Worm (Caenorhabditis elegans) whole organism, L2 larva: ENCODE data around the gene str-229.

Source experiments
- ZK546.5 ChIP-seq: sonication (generic microtip); optimal IDR thresholded peaks from 2 replicates; lab custom pipeline; 2017; ENCODE audit warnings: missing biosample characterization, missing genetic modification characterization
- ama-1 ChIP-seq: fragments of 150-350 bp; optimal IDR thresholded peaks from 2 replicates; lab custom pipeline; 2018; ENCODE audit warnings: inconsistent platforms
- egl-27 ChIP-seq: sonication (generic microtip); optimal IDR thresholded peaks from 3 replicates; lab custom pipeline; 2017; ENCODE audit warnings: missing biosample characterization, missing genetic modification reagents, missing genetic modification characterization
- lsy-2 ChIP-seq, 2 experiments: fragments of 150-350 bp in 1 of 2; sonication (generic microtip) in 1 of 2; optimal IDR thresholded peaks; 2 replicates each; lab custom pipeline; 2014 to 2017; ENCODE audit warnings: missing biosample characterization in 2 of 2, missing genetic modification characterization in 2 of 2
- nhr-11 ChIP-seq: fragments of 150-350 bp; optimal IDR thresholded peaks from 2 replicates; lab custom pipeline; 2014; ENCODE audit warnings: missing biosample characterization, missing genetic modification characterization
- snpc-4 ChIP-seq: fragments of 150-350 bp; optimal IDR thresholded peaks from 2 replicates; lab custom pipeline; 2014; ENCODE audit warnings: missing biosample characterization, missing genetic modification characterization
- unc-39 ChIP-seq: fragments of 150-350 bp; optimal IDR thresholded peaks from 2 replicates; lab custom pipeline; 2014; ENCODE audit warnings: missing biosample characterization, missing genetic modification characterization
- unc-62 ChIP-seq: fragments of 150-350 bp; optimal IDR thresholded peaks from 2 replicates; lab custom pipeline; 2014; ENCODE audit warnings: missing biosample characterization, missing genetic modification reagents, missing genetic modification characterization

ce11 chrV:3860123-3860522, 42.2 kb downstream of the str-229 start, which contains the start of gene nhr-189:
- TF ChIP-seq ZK546.5 (tag; lab: Kevin White, UChicago), result no peak
- no peak for TF ChIP-seq snpc-4 (tag; lab: Kevin White, UChicago)
- TF ChIP-seq ama-1 (lab: Kevin White, UChicago), result no peak
- TF ChIP-seq egl-27, result no peak
- TF ChIP-seq lsy-2 (tag; optimal IDR thresholded peaks at IDR 0.05; lab: Kevin White, UChicago), result no peak
- no peak for TF ChIP-seq unc-62
- TF ChIP-seq nhr-11, result no peak
- TF ChIP-seq unc-39 (tag; lab: Kevin White, UChicago), result no peak
